Fruit fly (Drosophila melanogaster) whole organism, embryonic: Measurements from ENCODE around the gene Dpm2.
A peak's percentile ranks its signal among the peaks of the same experiment; 100 is the strongest.

Source experiments
- Abd-B ChIP-seq: fragments of 200-800 bp; sonication (Bioruptor generic); optimal IDR thresholded peaks from 2 replicates; lab custom pipeline; 2018; ENCODE audit warnings: missing biosample characterization, mild to moderate bottlenecking, missing genetic modification characterization, moderate library complexity
- Asciz ChIP-seq: fragments of 200-800 bp; sonication (Bioruptor generic); optimal IDR thresholded peaks from 2 replicates; lab custom pipeline; 2017; ENCODE audit warnings: missing biosample characterization, mild to moderate bottlenecking, missing genetic modification characterization, missing genetic modification reagents
- CG11695 ChIP-seq: fragments of 200-800 bp; sonication (Bioruptor generic); IDR thresholded peaks from 3 replicates; pipeline ENCODE4 v1.3.6; 2022; ENCODE audit warnings: missing biosample characterization, missing genetic modification characterization
- CG12391 ChIP-seq: fragments of 200-800 bp; sonication (Bioruptor generic); optimal IDR thresholded peaks from 3 replicates; lab custom pipeline; 2018; ENCODE audit warnings: missing biosample characterization, mild to moderate bottlenecking, missing genetic modification characterization, moderate library complexity
- CG13424 ChIP-seq: fragments of 200-800 bp; sonication (Bioruptor generic); optimal IDR thresholded peaks from 2 replicates; lab custom pipeline; 2019; ENCODE audit warnings: missing biosample characterization, mild to moderate bottlenecking, missing genetic modification characterization, moderate library complexity
- CG13775 ChIP-seq: fragments of 200-800 bp; sonication (Bioruptor generic); optimal IDR thresholded peaks from 3 replicates; lab custom pipeline; 2017; ENCODE audit warnings: missing biosample characterization, mild to moderate bottlenecking, missing genetic modification characterization
- CG1603 ChIP-seq: fragments of 200-800 bp; sonication (Bioruptor generic); optimal IDR thresholded peaks from 2 replicates; lab custom pipeline; 2019; ENCODE audit warnings: missing biosample characterization, mild to moderate bottlenecking, missing genetic modification characterization, moderate library complexity
- CG17829 ChIP-seq: fragments of 200-800 bp; optimal IDR thresholded peaks from 2 replicates; lab custom pipeline; 2019; ENCODE audit warnings: missing biosample characterization, mild to moderate bottlenecking, missing genetic modification characterization, moderate library complexity
- CG2199 ChIP-seq: fragments of 200-800 bp; sonication (Bioruptor generic); IDR thresholded peaks from 3 replicates; pipeline ENCODE4 v1.3.6; 2022; ENCODE audit warnings: missing biosample characterization, missing genetic modification characterization
- CG2678 ChIP-seq: fragments of 200-800 bp; sonication (Bioruptor generic); optimal IDR thresholded peaks from 3 replicates; lab custom pipeline; 2019; ENCODE audit warnings: missing biosample characterization, mild to moderate bottlenecking, missing genetic modification characterization, moderate library complexity
- CG2712 ChIP-seq: fragments of 200-800 bp; optimal IDR thresholded peaks from 3 replicates; lab custom pipeline; 2019; ENCODE audit warnings: missing biosample characterization, mild to moderate bottlenecking, missing genetic modification characterization, moderate library complexity
- CG30020 ChIP-seq: fragments of 200-800 bp; optimal IDR thresholded peaks from 2 replicates; lab custom pipeline; 2019; ENCODE audit warnings: missing biosample characterization, mild to moderate bottlenecking, missing genetic modification characterization, moderate library complexity
- CG32772 ChIP-seq: fragments of 200-800 bp; sonication (Bioruptor generic); IDR thresholded peaks from 2 replicates; pipeline ENCODE4 v1.3.6; 2022; ENCODE audit warnings: missing biosample characterization, missing genetic modification characterization
- CG3407 ChIP-seq: fragments of 200-800 bp; sonication (Bioruptor generic); optimal IDR thresholded peaks from 2 replicates; lab custom pipeline; 2018; ENCODE audit warnings: missing biosample characterization, mild to moderate bottlenecking, missing genetic modification characterization
- CG4404 ChIP-seq: fragments of 200-800 bp; sonication (Bioruptor generic); IDR thresholded peaks from 2 replicates; pipeline ENCODE4 v1.3.6; 2022; ENCODE audit warnings: missing biosample characterization, missing genetic modification characterization
- CG4424 ChIP-seq: fragments of 200-800 bp; sonication (Bioruptor generic); optimal IDR thresholded peaks from 3 replicates; lab custom pipeline; 2016; ENCODE audit warnings: missing biosample characterization, missing genetic modification characterization
- CG6683 ChIP-seq: fragments of 200-800 bp; sonication (Bioruptor generic); optimal IDR thresholded peaks from 2 replicates; lab custom pipeline; 2017; ENCODE audit warnings: missing biosample characterization, mild to moderate bottlenecking, missing genetic modification characterization, missing genetic modification reagents
- CG7839 ChIP-seq: fragments of 200-800 bp; sonication (Bioruptor generic); optimal IDR thresholded peaks from 3 replicates; lab custom pipeline; 2018; ENCODE audit warnings: missing biosample characterization, mild to moderate bottlenecking, missing genetic modification characterization, moderate library complexity
- CG8089 ChIP-seq: fragments of 200-800 bp; sonication (Bioruptor generic); optimal IDR thresholded peaks from 3 replicates; lab custom pipeline; 2016; ENCODE audit warnings: missing biosample characterization, missing genetic modification characterization
- CG8388 ChIP-seq: fragments of 200-800 bp; sonication (Bioruptor generic); optimal IDR thresholded peaks from 2 replicates; lab custom pipeline; 2019; ENCODE audit warnings: missing biosample characterization, mild to moderate bottlenecking, missing genetic modification characterization, moderate library complexity
- Camta ChIP-seq: fragments of 200-800 bp; sonication (Bioruptor generic); optimal IDR thresholded peaks from 2 replicates; lab custom pipeline; 2016; ENCODE audit warnings: missing biosample characterization, missing genetic modification characterization
- D19B ChIP-seq: fragments of 200-800 bp; sonication (Bioruptor generic); optimal IDR thresholded peaks from 2 replicates; lab custom pipeline; 2017; ENCODE audit warnings: missing biosample characterization, mild to moderate bottlenecking, missing genetic modification characterization
- Dref ChIP-seq: fragments of 200-800 bp; sonication (Bioruptor generic); IDR thresholded peaks from 2 replicates; pipeline ENCODE4 v1.3.6; 2022; ENCODE audit warnings: missing biosample characterization, missing genetic modification characterization
- Gug ChIP-seq: fragments of 200-800 bp; sonication (Bioruptor generic); IDR thresholded peaks from 4 replicates; pipeline ENCODE4 v1.3.6; 2022; ENCODE audit warnings: missing biosample characterization, missing genetic modification characterization
- H15 ChIP-seq: fragments of 200-800 bp; sonication (Bioruptor generic); IDR thresholded peaks from 3 replicates; pipeline ENCODE4 v1.3.6; 2022; ENCODE audit warnings: missing biosample characterization, missing genetic modification characterization
- Med ChIP-seq: fragments of 200-800 bp; sonication (Bioruptor generic); peaks from one replicate; lab custom pipeline; 2016; ENCODE audit warnings: missing biosample characterization, missing genetic modification characterization, mild to moderate bottlenecking, inconsistent platforms, moderate library complexity
- Meics ChIP-seq: fragments of 200-800 bp; sonication (Bioruptor generic); optimal IDR thresholded peaks from 2 replicates; lab custom pipeline; 2017; ENCODE audit warnings: missing biosample characterization, mild to moderate bottlenecking, missing genetic modification characterization
- NC2β ChIP-seq: fragments of 200-800 bp; sonication (Bioruptor generic); optimal IDR thresholded peaks from 2 replicates; lab custom pipeline; 2016; ENCODE audit warnings: missing biosample characterization, missing genetic modification characterization
- Nf-YB ChIP-seq: fragments of 200-800 bp; sonication (Bioruptor generic); optimal IDR thresholded peaks from 3 replicates; lab custom pipeline; 2019; ENCODE audit warnings: missing biosample characterization, mild to moderate bottlenecking, missing genetic modification characterization, moderate library complexity
- NfI ChIP-seq: fragments of 200-800 bp; sonication (Bioruptor generic); optimal IDR thresholded peaks from 3 replicates; lab custom pipeline; 2018; ENCODE audit warnings: missing biosample characterization, mild to moderate bottlenecking, missing genetic modification characterization, moderate library complexity
- Opbp ChIP-seq: fragments of 200-800 bp; sonication (Bioruptor generic); IDR thresholded peaks from 3 replicates; pipeline ENCODE4 v1.3.6; 2022; ENCODE audit warnings: missing biosample characterization, missing genetic modification characterization; ENCODE audit not compliant: partially characterized antibody
- Ravus ChIP-seq: fragments of 200-800 bp; sonication (Bioruptor generic); IDR thresholded peaks from 2 replicates; pipeline ENCODE4 v1.3.6; 2022; ENCODE audit warnings: missing biosample characterization, missing genetic modification characterization
- Side ChIP-seq: fragments of 200-800 bp; sonication (Bioruptor generic); optimal IDR thresholded peaks from 2 replicates; lab custom pipeline; 2016; ENCODE audit warnings: missing biosample characterization, missing genetic modification characterization
- Spps ChIP-seq: fragments of 200-800 bp; sonication (Bioruptor generic); optimal IDR thresholded peaks from 2 replicates; lab custom pipeline; 2018; ENCODE audit warnings: missing biosample characterization, mild to moderate bottlenecking, missing genetic modification characterization
- Usf ChIP-seq: fragments of 200-800 bp; sonication (Bioruptor generic); optimal IDR thresholded peaks from 2 replicates; lab custom pipeline; 2017; ENCODE audit warnings: missing genotype, missing biosample characterization, missing genetic modification characterization
- Xbp1 ChIP-seq: fragments of 200-800 bp; sonication (Bioruptor generic); optimal IDR thresholded peaks from 3 replicates; lab custom pipeline; 2016; ENCODE audit warnings: missing biosample characterization, mild to moderate bottlenecking, missing genetic modification characterization
- ab ChIP-seq: fragments of 200-800 bp; sonication (Bioruptor generic); optimal IDR thresholded peaks from 2 replicates; lab custom pipeline; 2016; ENCODE audit warnings: missing biosample characterization, missing genetic modification characterization
- br ChIP-seq: fragments of >200 bp; optimal IDR thresholded peaks from 2 replicates; lab custom pipeline; 2017
- corto ChIP-seq: fragments of 200-800 bp; sonication (Bioruptor generic); optimal IDR thresholded peaks from 2 replicates; lab custom pipeline; 2016; ENCODE audit warnings: missing biosample characterization, mild to moderate bottlenecking, missing genetic modification characterization, moderate library complexity
- dpn ChIP-seq, 2 experiments: fragments of 200-800 bp; sonication (Bioruptor generic); optimal IDR thresholded peaks; 3 replicates each; lab custom pipeline; 2016; ENCODE audit warnings: missing biosample characterization in 2 of 2, missing genetic modification characterization in 2 of 2
- fd3F ChIP-seq: fragments of 200-800 bp; sonication (Bioruptor generic); optimal IDR thresholded peaks from 2 replicates; lab custom pipeline; 2018; ENCODE audit warnings: missing biosample characterization, mild to moderate bottlenecking, missing genetic modification characterization, moderate library complexity
- gce ChIP-seq: fragments of 200-800 bp; sonication (Bioruptor generic); IDR thresholded peaks from 3 replicates; pipeline ENCODE4 v1.3.6; 2022; ENCODE audit warnings: missing biosample characterization, missing genetic modification characterization
- insv ChIP-seq, 2 experiments: fragments of 200-800 bp; sonication (Bioruptor generic); optimal IDR thresholded peaks; 3 replicates each; lab custom pipeline; 2016 to 2018; ENCODE audit warnings: missing biosample characterization in 2 of 2, missing genetic modification characterization in 2 of 2
- klu ChIP-seq: fragments of 200-800 bp; sonication (Bioruptor generic); IDR thresholded peaks from 2 replicates; pipeline ENCODE4 v1.3.6; 2022; ENCODE audit warnings: missing biosample characterization, missing genetic modification characterization
- lab ChIP-seq: fragments of 200-800 bp; sonication (Bioruptor generic); optimal IDR thresholded peaks from 3 replicates; lab custom pipeline; 2017; ENCODE audit warnings: missing biosample characterization, missing genetic modification characterization, mild to moderate bottlenecking, moderate library complexity, missing genetic modification reagents
- peb ChIP-seq: fragments of 200-800 bp; sonication (Bioruptor generic); IDR thresholded peaks from 2 replicates; pipeline ENCODE4 v1.3.6; 2022; ENCODE audit warnings: missing biosample characterization, missing genetic modification characterization
- pum ChIP-seq: fragments of 200-800 bp; sonication (Bioruptor generic); optimal IDR thresholded peaks from 2 replicates; lab custom pipeline; 2016; ENCODE audit warnings: missing biosample characterization, missing genetic modification characterization
- tio ChIP-seq: fragments of 200-800 bp; sonication (Bioruptor generic); optimal IDR thresholded peaks from 2 replicates; lab custom pipeline; 2017; ENCODE audit warnings: missing biosample characterization, missing genetic modification characterization, inconsistent platforms
- twi ChIP-seq: fragments of 200-800 bp; optimal IDR thresholded peaks from 2 replicates; lab custom pipeline; 2019; ENCODE audit warnings: missing biosample characterization, mild to moderate bottlenecking, missing genetic modification characterization, moderate library complexity
- wdn ChIP-seq: fragments of 200-800 bp; sonication (Bioruptor generic); IDR thresholded peaks from 2 replicates; pipeline ENCODE4 v1.3.6; 2022; ENCODE audit warnings: missing biosample characterization, missing genetic modification characterization
- zen ChIP-seq: fragments of 200-800 bp; sonication (Bioruptor generic); optimal IDR thresholded peaks from 3 replicates; lab custom pipeline; 2018; ENCODE audit warnings: missing biosample characterization, mild to moderate bottlenecking, missing genetic modification characterization, moderate library complexity

Dpm2 gene

DNA sequence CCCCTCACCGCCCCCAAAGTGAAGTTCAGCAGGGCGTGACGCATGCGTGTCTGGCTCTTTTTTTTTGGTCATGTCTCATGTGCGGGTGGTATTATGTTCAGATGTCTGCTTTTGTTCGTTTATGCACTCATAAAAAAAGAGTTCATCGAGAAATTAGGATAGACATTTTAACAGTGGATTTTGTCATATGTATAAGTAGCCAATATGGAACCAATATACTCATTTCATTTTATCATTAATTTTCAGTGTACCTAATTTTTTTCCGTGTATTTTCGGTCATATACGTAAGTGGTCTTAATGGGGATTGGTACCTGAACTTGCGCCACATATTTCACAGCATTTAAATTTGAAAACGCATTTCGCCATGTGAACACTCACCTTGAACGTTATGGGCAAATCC lies 19.0 kb upstream of the Dpm2 start (continued):
- TF ChIP-seq ab (no peak), Camta (GFP tag; lab: Kevin White, UChicago) (peak; percentile 58), corto (no peak), Gug (GFP tag; lab: Robert Waterston, UW) (0 out of 4 replicates have a peak, but pooled peaks have one; percentile 10), CG8388 (GFP tag; lab: Kevin White, UChicago) (peak; percentile 63), Dref (GFP tag; lab: Robert Waterston, UW) (no peak), CG4404 (0 out of 2 replicates have a peak, but pooled peaks have one; percentile 29), Abd-B (no peak), lab (GFP tag; lab: Kevin White, UChicago) (peak; percentile 71), CG8089 (GFP tag; lab: Kevin White, UChicago) (no peak), D19B (no peak), twi (tag; lab: Kevin White, UChicago) (no peak), dpn (GFP tag; optimal IDR thresholded peaks at IDR 0.05; lab: Kevin White, UChicago) (peak; percentile 20 to 58), H15 (GFP tag; lab: Robert Waterston, UW) (peak; percentile 70; the same call in 1 of the 3 replicates), CG13424 (peak; percentile 55), Side (GFP tag; lab: Kevin White, UChicago) (no peak), peb (GFP tag; lab: Robert Waterston, UW) (0 out of 2 replicates have a peak, but pooled peaks have one; percentile 10), Nf-YB (GFP tag; lab: Kevin White, UChicago) (no peak), pum (peak; percentile 34), CG2678 (peak; percentile 77), CG2199 (GFP tag; lab: Robert Waterston, UW) (peak; percentile 69; the same call in 1 of the 3 replicates), CG2712 (tag; lab: Kevin White, UChicago) (peak; percentile 73), NfI (GFP tag; lab: Kevin White, UChicago) (peak; percentile 1), NC2β (GFP tag; lab: Kevin White, UChicago) (no peak), CG1603 (tag; lab: Kevin White, UChicago) (peak; percentile 78), CG30020 (no peak), CG13775 (GFP tag; lab: Kevin White, UChicago) (peak; percentile 16), CG11695 (GFP tag; lab: Robert Waterston, UW) (no peak), br (lab: Kevin White, UChicago) (no peak), wdn (GFP tag; lab: Robert Waterston, UW) (no peak), zen (peak; percentile 10), CG12391 (peak; percentile 61), klu (GFP tag; lab: Robert Waterston, UW) (no peak), Ravus (GFP tag; lab: Robert Waterston, UW) (peak; percentile 9; the same call in 1 of the 2 replicates), Meics (GFP tag; lab: Kevin White, UChicago) (no peak), CG17829 (tag; lab: Kevin White, UChicago) (peak; percentile 41), gce (GFP tag; lab: Robert Waterston, UW) (0 out of 3 replicates have a peak, but pooled peaks have one; percentile 22), Usf (GFP tag; lab: Kevin White, UChicago) (no peak), tio (peak; percentile 25), CG7839 (tag; lab: Kevin White, UChicago) (peak; percentile 59), Opbp (GFP tag; lab: Robert Waterston, UW) (no peak), Xbp1 (GFP tag; lab: Kevin White, UChicago) (peak; percentile 49), CG32772 (GFP tag; lab: Robert Waterston, UW) (peak; percentile 4; the same call in 1 of the 2 replicates), Spps (peak; percentile 70), Med (GFP tag; lab: Kevin White, UChicago) (peak; percentile 85), CG3407 (GFP tag; lab: Kevin White, UChicago) (peak; percentile 41), Asciz (GFP tag; lab: Kevin White, UChicago) (peak; percentile 67), CG6683 (GFP tag; lab: Kevin White, UChicago) (no peak), insv (GFP tag; optimal IDR thresholded peaks at IDR 0.05; lab: Kevin White, UChicago) (no peak), fd3F (peak; percentile 23), CG4424 (GFP tag; lab: Kevin White, UChicago) (peak; percentile 66)
